Worm (Caenorhabditis elegans) whole organism, young adult: ENCODE results near the gene hcp-3.

Experiments
- F57C9.4 ChIP-seq: sonication (generic microtip); optimal IDR thresholded peaks from 2 replicates; lab custom pipeline; 2017; ENCODE audit warnings: mild to moderate bottlenecking, missing genetic modification characterization, missing compliant biosample characterization
- lag-1 ChIP-seq: fragments of 200-800 bp; sonication (Bioruptor generic); IDR thresholded peaks from 2 replicates; pipeline ENCODE4 v1.3.6; 2022; ENCODE audit warnings: missing genetic modification reagents, missing genetic modification characterization, missing compliant biosample characterization
- pbrm-1 ChIP-seq: fragments of 200-800 bp; sonication (Bioruptor generic); IDR thresholded peaks from 2 replicates; pipeline ENCODE4 v1.3.6; 2022; ENCODE audit warnings: missing genetic modification reagents, missing genetic modification characterization, missing compliant biosample characterization
- pha-4 ChIP-seq: fragments of 150-350 bp; sonication (generic microtip); optimal IDR thresholded peaks from 2 replicates; lab custom pipeline; 2014; ENCODE audit warnings: missing biosample characterization, missing genetic modification reagents, missing genetic modification characterization
- snpc-1.3 ChIP-seq: sonication (generic microtip); optimal IDR thresholded peaks from 2 replicates; lab custom pipeline; 2017; ENCODE audit warnings: missing genetic modification characterization, mild to moderate bottlenecking, missing compliant biosample characterization, antibody characterized with exemption, moderate library complexity, missing genotype, missing genetic modification reagents; ENCODE audit not compliant: insufficient read depth
- snpc-4 ChIP-seq, 5 experiments: fragments of 150-350 bp in 1 of 5; sonication (generic microtip) in 4 of 5; optimal IDR thresholded peaks; 2 replicates each; lab custom pipeline; 2014 to 2018; ENCODE audit warnings: missing genetic modification characterization in 5 of 5, missing biosample characterization in 3 of 5, antibody characterized with exemption in 2 of 5, mild to moderate bottlenecking in 2 of 5, missing compliant biosample characterization in 2 of 5, missing genotype in 2 of 5, moderate library complexity in 2 of 5, missing genetic modification reagents in 1 of 5
- ztf-25 ChIP-seq: fragments of 200-800 bp; sonication (Bioruptor generic); IDR thresholded peaks from 2 replicates; pipeline ENCODE4 v1.3.6; 2022; ENCODE audit warnings: missing genetic modification reagents, missing genetic modification characterization, missing compliant biosample characterization

ce11 chrIII:9621840-9622525 is 5.7 kb upstream of the hcp-3 start:
- TF ChIP-seq lag-1 (GFP tag; lab: Robert Waterston, UW) (no peak), F57C9.4 (no peak), pbrm-1 (no peak), pha-4 (tag; lab: Kevin White, UChicago) (no peak), snpc-4 (GFP tag; optimal IDR thresholded peaks at IDR 0.05; lab: Kevin White, UChicago) (no peak), snpc-4 (tag; optimal IDR thresholded peaks at IDR 0.05; lab: Kevin White, UChicago) (no peak), snpc-1.3 (tag; lab: Kevin White, UChicago) (no peak), ztf-25 (no peak)
